Worm (Caenorhabditis elegans) whole organism, L4/young adult: ENCODE measurements around the gene vha-17.

Experiments used
- W03F9.2 ChIP-seq: fragments of 150-350 bp; optimal IDR thresholded peaks from 2 replicates; lab custom pipeline; 2014; ENCODE audit warnings: missing biosample characterization, missing genetic modification characterization
- dao-5 ChIP-seq: sonication (generic microtip); optimal IDR thresholded peaks from 2 replicates; lab custom pipeline; 2016; ENCODE audit warnings: missing genotype, missing genetic modification characterization, moderate library complexity, missing compliant biosample characterization
- him-1 ChIP-seq: sonication (generic microtip); optimal IDR thresholded peaks from 2 replicates; lab custom pipeline; 2016; ENCODE audit warnings: missing genotype, missing genetic modification reagents, missing genetic modification characterization, missing compliant biosample characterization

The vha-17 gene

DNA sequence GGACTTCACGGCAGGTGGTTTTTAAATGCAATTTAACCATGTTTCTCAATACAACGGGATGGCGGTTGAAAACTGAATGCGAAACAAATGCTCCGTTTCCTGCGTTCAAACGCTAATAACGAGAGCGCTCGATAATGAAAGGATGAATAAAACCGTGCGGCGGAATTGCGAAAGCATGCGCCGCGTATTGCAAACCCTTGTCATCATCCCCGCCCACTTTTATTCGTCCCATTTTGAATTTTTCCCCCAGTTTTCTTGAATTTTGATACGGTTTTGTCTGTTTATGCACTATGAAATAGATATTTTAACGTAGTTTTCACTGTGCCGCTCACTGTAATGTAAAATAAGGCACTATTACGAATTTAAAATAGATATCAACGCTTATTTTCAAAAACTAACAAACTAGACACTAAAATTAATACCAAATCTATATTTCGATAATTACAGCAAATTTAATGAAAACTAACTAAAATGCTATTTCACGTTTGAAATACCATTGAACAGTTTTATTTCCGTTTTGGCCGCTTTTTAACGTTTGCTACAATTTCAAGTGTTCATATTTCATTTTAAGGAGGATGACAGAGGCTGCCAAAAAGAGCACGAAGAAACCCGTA is 5.4 kb upstream of the vha-17 start, which contains the start of the genes F49C12.9 and rpn-7:
Gene F49C12.9 (minus strand): TSS at position 148 of the 614 bp plus-strand sequence.
Gene rpn-7 (plus strand): TSS at position 564 of the 614 bp plus-strand sequence.
- no peak for TF ChIP-seq him-1 (tag; lab: Kevin White, UChicago)
- peak; percentile 55 for TF ChIP-seq W03F9.2

ce11 chrIV:9318147-9318546 is 3.5 kb upstream of the vha-17 start:
- TF ChIP-seq dao-5 (tag; lab: Kevin White, UChicago), result no peak
- TF ChIP-seq W03F9.2, result no peak
- no peak for TF ChIP-seq him-1 (tag; lab: Kevin White, UChicago)

DNA sequence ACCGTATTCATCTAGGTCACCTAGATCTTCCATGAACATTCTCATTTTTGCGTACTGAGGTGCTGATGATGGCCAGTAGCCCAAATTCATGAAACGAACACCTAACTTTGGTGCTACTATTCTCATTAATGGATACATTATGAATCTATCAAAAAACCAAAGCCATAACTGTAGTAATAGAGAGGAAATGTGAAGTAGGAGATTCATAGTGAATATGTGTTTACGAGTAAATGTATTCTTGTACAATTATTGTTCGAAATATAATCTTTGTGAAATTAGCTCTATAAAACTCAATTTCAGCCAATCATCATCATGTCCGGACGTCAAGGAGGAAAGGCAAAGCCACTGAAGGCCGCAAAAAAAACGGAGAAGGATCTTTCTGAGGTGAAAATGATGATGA is 2.5 kb upstream of the vha-17 start, which contains the start of the genes F49C12.11 and nemt-1:
Gene F49C12.11 (plus strand): TSS at position 301 of the 400 bp plus-strand sequence.
Gene nemt-1 (minus strand): TSS at position 360 of the 400 bp plus-strand sequence.
- TF ChIP-seq him-1 (tag; lab: Kevin White, UChicago) (no peak), W03F9.2 (no peak), dao-5 (tag; lab: Kevin White, UChicago) (no peak)

DNA sequence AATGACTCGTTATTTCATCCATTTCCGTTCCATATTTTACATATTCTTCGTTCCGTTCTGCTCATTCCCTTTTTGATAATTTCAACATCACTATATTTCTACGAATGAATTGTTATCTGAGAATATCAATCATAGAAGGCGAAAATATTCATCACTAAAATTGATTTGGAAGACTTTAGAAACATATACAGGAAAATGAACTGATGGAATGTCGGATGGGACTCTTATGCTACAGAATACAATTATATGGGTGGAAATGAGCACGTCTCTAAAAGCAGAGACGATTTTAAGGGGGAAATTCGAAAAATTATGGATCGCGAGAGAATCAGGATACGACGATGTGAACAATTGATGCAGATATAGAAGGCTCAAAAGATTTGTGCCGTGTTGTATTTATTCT is 1.6 kb upstream of the vha-17 start:
- TF ChIP-seq dao-5 (tag; lab: Kevin White, UChicago) (no peak), him-1 (tag; lab: Kevin White, UChicago) (no peak), W03F9.2 (no peak)

ce11 chrIV:9322489-9322888 is 888 bp downstream of the vha-17 start:
- TF ChIP-seq W03F9.2, result no peak
- no peak for TF ChIP-seq him-1 (tag; lab: Kevin White, UChicago)
- no peak for TF ChIP-seq dao-5 (tag; lab: Kevin White, UChicago)

ce11 chrIV:9323989-9324506 is 2.4 kb downstream of the vha-17 start, which contains the start of the genes nspg-11 and F49C12.15:
TSS of gene nspg-11 (minus strand) at chrIV:9324089.
TSS of gene F49C12.15 (plus strand) at chrIV:9324456.
- TF ChIP-seq him-1 (tag; lab: Kevin White, UChicago) (no peak), dao-5 (tag; lab: Kevin White, UChicago) (no peak), W03F9.2 (no peak)

- TF ChIP-seq dao-5 (tag; lab: Kevin White, UChicago) (no peak), W03F9.2 (no peak), him-1 (tag; lab: Kevin White, UChicago) (no peak)
These were observed 6.1 kb downstream of the vha-17 start, which contains the start of gene clec-183 for ce11 chrIV:9327706-9328105. TSS of gene clec-183 (plus strand) at chrIV:9328006.

DNA sequence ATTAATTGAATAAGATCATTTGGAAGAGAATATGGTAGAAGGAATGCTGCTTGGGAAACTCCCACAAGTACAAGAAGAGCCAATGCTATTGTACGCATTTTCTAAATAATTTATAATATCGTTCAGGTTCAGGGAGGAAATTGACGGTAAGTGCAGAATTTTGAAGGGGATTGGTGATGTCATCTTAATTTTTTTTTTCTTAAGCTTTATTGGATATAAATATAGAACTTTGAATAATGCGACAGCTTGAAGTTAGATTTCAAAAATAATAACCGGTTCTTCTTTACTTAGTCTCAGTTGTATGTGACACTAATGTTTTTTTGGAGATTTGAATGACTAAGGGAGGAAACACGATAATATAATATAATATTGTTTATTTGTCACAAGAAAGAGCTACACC is 9.2 kb downstream of the vha-17 start, which contains the start of gene nspg-7.1:
Gene nspg-7.1 (minus strand): TSS at position 101 of the 400 bp plus-strand sequence.
- TF ChIP-seq W03F9.2 (no peak), dao-5 (tag; lab: Kevin White, UChicago) (no peak), him-1 (tag; lab: Kevin White, UChicago) (no peak)

DNA sequence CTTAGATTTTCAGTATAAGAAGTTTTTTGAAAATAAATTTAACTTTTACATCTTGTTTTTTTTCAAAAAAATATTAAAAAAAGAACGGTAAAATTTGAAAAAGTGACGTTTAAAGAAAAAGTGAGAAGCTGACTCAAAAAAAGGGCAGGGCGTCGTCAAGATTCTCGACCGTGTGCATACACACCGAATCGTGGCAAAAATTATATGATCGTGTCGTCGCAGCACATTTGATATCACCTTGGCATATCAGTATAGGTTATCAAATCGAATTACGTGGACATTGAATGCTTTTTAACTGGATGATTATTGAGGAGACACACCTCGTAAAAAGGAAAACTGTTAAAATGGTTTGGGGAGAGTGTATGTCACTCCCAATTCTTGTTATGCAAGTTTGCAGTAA is 11.4 kb downstream of the vha-17 start:
- TF ChIP-seq dao-5 (tag; lab: Kevin White, UChicago) (no peak), him-1 (tag; lab: Kevin White, UChicago) (no peak), W03F9.2 (no peak)

DNA sequence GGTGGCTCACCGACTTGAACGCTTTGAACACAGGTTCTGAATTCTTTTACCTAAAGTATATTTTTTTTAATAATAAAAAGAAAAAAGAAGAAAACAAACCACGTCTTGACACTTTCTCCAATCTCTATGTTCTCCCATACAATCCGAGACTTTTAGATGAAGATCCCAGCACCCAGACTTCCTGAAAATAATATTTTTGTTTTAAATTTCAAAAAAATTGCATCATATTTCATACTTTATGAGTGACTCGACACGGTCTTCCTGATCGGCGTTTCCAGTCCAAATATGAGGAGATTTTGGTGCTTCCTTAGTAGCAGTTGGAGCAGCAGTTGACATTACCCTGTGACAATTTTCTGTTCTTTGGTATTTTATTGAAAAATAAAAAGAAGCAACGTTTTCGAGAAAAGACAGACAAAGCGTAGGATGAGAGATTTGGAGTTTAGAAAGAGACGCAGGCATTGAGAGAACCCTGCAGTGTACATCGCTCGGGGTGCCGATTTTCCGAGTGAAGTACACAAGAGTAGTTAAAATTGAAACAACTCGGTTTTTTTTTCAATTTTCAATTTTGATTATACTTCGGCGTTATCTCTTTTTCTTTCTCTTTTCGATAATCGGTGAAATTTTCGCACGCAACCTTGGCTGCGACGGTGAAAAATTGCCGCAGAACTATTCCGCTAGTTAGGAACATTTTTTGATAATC is 14.1 kb downstream of the vha-17 start, which contains the start of the genes coa-4 and T20D3.14:
Gene coa-4 (minus strand): TSS at position 51 of the 700 bp plus-strand sequence.
Gene T20D3.14 (minus strand): TSS at position 358 of the 700 bp plus-strand sequence.
- no peak for TF ChIP-seq dao-5 (tag; lab: Kevin White, UChicago)
- TF ChIP-seq W03F9.2, result no peak
- no peak for TF ChIP-seq him-1 (tag; lab: Kevin White, UChicago)

DNA sequence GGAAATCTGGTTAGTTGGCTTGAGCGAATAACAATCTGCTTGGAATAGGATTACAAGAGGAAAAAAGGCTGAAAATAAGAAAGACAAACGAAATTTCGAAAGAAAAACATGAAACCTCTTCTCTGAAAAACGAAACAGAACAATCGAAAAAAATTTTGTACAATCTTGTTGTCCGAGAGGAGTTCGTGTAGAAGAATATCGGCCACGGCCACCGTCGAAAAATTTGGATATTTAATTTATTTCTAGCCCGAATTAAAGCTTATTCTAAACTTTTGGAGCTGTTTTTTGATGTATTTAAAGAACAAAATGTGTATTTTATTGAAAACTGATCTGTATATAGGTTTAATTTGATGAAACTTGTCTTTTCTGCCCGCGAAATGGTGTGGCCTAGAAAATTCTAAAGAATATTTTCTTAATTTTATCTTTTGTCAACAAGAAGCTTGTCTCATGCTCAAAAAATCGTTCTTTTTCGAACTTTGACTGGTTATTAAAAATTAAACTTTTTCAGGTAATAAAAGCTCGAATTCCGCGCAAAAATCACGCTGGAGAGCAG is 15.0 kb downstream of the vha-17 start, which contains the start of gene T20D3.5:
Gene T20D3.5 (plus strand): TSS at position 503 of the 553 bp plus-strand sequence.
- no peak for TF ChIP-seq dao-5 (tag; lab: Kevin White, UChicago)
- no peak for TF ChIP-seq W03F9.2
- TF ChIP-seq him-1 (tag; lab: Kevin White, UChicago), result no peak

DNA sequence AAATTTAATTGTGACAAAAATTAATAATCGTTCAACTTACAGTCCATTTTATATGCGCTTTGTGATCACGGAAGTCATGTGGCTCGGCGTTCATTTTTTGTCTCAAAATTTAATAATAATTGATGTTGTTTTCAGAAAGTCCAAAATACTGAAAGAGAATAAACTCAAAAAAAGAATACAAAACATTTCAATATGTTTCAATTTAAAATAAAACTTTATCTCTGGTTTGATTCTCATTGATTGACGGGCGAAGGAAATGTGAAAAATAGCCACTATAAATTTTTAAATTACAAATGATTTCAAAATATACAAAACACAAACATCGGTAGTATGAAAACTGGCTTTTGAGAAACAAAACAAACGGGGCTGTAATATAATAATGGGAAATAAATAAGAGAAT is 17.6 kb downstream of the vha-17 start, which contains the start of gene T20D3.6:
Gene T20D3.6 (minus strand): TSS at position 101 of the 400 bp plus-strand sequence.
- TF ChIP-seq him-1 (tag; lab: Kevin White, UChicago) (no peak), dao-5 (tag; lab: Kevin White, UChicago) (no peak), W03F9.2 (no peak)

DNA sequence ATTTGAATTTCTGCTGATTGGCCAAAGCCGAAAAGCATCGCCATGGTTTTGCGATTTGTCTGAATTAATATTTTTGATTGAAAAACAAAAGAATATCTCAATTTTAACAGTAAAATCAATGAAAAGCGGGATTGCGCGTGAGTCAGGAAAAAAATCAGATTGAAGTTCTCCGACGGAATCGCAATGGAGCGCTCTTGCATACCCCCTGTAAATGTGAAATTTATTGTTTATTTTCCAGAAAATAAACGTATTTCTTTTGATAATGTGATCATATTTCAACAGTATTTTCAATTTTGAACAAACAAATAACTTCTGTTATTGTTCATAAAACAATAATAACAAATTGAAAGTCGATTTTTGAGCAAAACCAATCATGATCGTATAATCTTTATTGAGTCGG is 20.0 kb downstream of the vha-17 start, which contains the start of gene vps-26:
Gene vps-26 (minus strand): TSS at position 200 of the 400 bp plus-strand sequence.
- TF ChIP-seq W03F9.2 (peak; percentile 22), him-1 (tag; lab: Kevin White, UChicago) (no peak)
